Fruit fly (Drosophila melanogaster) whole organism, adult: Measurements from ENCODE around the gene betaTub65B.

Experiments used
- CG11617 ChIP-seq: fragments of 200-800 bp; sonication (Bioruptor generic); optimal IDR thresholded peaks from 2 replicates; lab custom pipeline; 2017; ENCODE audit warnings: mild to moderate bottlenecking, missing biosample characterization, missing genetic modification reagents, missing genetic modification characterization
- CG12768 ChIP-seq: fragments of 200-800 bp; sonication (Bioruptor generic); optimal IDR thresholded peaks from 2 replicates; lab custom pipeline; 2017; ENCODE audit warnings: missing biosample characterization, missing genetic modification characterization, mild to moderate bottlenecking, moderate library complexity, missing genetic modification reagents
- CG14711 ChIP-seq: fragments of 200-800 bp; sonication (Bioruptor generic); optimal IDR thresholded peaks from 2 replicates; lab custom pipeline; 2018; ENCODE audit warnings: missing biosample characterization, mild to moderate bottlenecking, missing genetic modification characterization, moderate library complexity
- CG1620 ChIP-seq: fragments of 200-800 bp; sonication (Bioruptor generic); optimal IDR thresholded peaks from 2 replicates; lab custom pipeline; 2016; ENCODE audit warnings: missing biosample characterization, missing genetic modification characterization
- CG33017 ChIP-seq: fragments of 200-800 bp; sonication (Bioruptor generic); optimal IDR thresholded peaks from 2 replicates; lab custom pipeline; 2018; ENCODE audit warnings: missing biosample characterization, mild to moderate bottlenecking, missing genetic modification characterization, moderate library complexity
- CG5204 ChIP-seq: fragments of 200-800 bp; sonication (Bioruptor generic); optimal IDR thresholded peaks from 2 replicates; lab custom pipeline; 2016; ENCODE audit warnings: missing biosample characterization, missing genetic modification characterization
- CG7045 ChIP-seq: fragments of 200-800 bp; sonication (Bioruptor generic); optimal IDR thresholded peaks from 2 replicates; lab custom pipeline; 2017; ENCODE audit warnings: missing biosample characterization, mild to moderate bottlenecking, missing genetic modification characterization
- CG7101 ChIP-seq: fragments of 200-800 bp; sonication (Bioruptor generic); optimal IDR thresholded peaks from 2 replicates; lab custom pipeline; 2018; ENCODE audit warnings: missing biosample characterization, mild to moderate bottlenecking, missing genetic modification characterization, moderate library complexity
- Clk ChIP-seq: fragments of 200-800 bp; sonication (Bioruptor generic); optimal IDR thresholded peaks from 2 replicates; lab custom pipeline; 2017; ENCODE audit warnings: missing biosample characterization, missing genetic modification characterization
- Crg-1 ChIP-seq: fragments of 200-800 bp; sonication (Bioruptor generic); optimal IDR thresholded peaks from 2 replicates; lab custom pipeline; 2016; ENCODE audit warnings: missing biosample characterization, missing genetic modification characterization
- Hr96 ChIP-seq: fragments of 200-800 bp; sonication (Bioruptor generic); optimal IDR thresholded peaks from 2 replicates; lab custom pipeline; 2016; ENCODE audit warnings: missing biosample characterization, missing genetic modification characterization
- Mnt ChIP-seq: fragments of 200-800 bp; sonication (Bioruptor generic); optimal IDR thresholded peaks from 2 replicates; lab custom pipeline; 2016; ENCODE audit warnings: missing biosample characterization, mild to moderate bottlenecking, missing genetic modification characterization
- bab1 ChIP-seq: fragments of 200-800 bp; sonication (Bioruptor generic); optimal IDR thresholded peaks from 3 replicates; lab custom pipeline; 2019; ENCODE audit warnings: missing biosample characterization, mild to moderate bottlenecking, missing genetic modification characterization, moderate library complexity
- cic ChIP-seq: fragments of 200-800 bp; sonication (Bioruptor generic); optimal IDR thresholded peaks from 2 replicates; lab custom pipeline; 2017; ENCODE audit warnings: missing biosample characterization, mild to moderate bottlenecking, missing genetic modification characterization, moderate library complexity
- cnc ChIP-seq, 2 experiments: fragments of >200 bp; optimal IDR thresholded peaks; 2 replicates each; lab custom pipeline; 2017
- kay ChIP-seq: fragments of 200-800 bp; sonication (Bioruptor generic); peaks from one replicate; lab custom pipeline; 2016; ENCODE audit warnings: missing biosample characterization, missing genetic modification characterization, borderline replicate concordance
- ovo ChIP-seq: fragments of 200-800 bp; sonication (Bioruptor generic); optimal IDR thresholded peaks from 2 replicates; lab custom pipeline; 2016; ENCODE audit warnings: missing biosample characterization, missing genetic modification characterization
- pad ChIP-seq: fragments of 200-800 bp; sonication (Bioruptor generic); optimal IDR thresholded peaks from 3 replicates; lab custom pipeline; 2017; ENCODE audit warnings: missing biosample characterization, missing genetic modification characterization, mild to moderate bottlenecking, moderate library complexity, missing genetic modification reagents
- tj ChIP-seq: fragments of 200-800 bp; sonication (Bioruptor generic); optimal IDR thresholded peaks from 3 replicates; lab custom pipeline; 2017; ENCODE audit warnings: missing biosample characterization, mild to moderate bottlenecking, missing genetic modification characterization, moderate library complexity
- toe ChIP-seq: fragments of 200-800 bp; sonication (Bioruptor generic); optimal IDR thresholded peaks from 2 replicates; lab custom pipeline; 2016; ENCODE audit warnings: missing biosample characterization, missing genetic modification characterization

betaTub65B gene

DNA sequence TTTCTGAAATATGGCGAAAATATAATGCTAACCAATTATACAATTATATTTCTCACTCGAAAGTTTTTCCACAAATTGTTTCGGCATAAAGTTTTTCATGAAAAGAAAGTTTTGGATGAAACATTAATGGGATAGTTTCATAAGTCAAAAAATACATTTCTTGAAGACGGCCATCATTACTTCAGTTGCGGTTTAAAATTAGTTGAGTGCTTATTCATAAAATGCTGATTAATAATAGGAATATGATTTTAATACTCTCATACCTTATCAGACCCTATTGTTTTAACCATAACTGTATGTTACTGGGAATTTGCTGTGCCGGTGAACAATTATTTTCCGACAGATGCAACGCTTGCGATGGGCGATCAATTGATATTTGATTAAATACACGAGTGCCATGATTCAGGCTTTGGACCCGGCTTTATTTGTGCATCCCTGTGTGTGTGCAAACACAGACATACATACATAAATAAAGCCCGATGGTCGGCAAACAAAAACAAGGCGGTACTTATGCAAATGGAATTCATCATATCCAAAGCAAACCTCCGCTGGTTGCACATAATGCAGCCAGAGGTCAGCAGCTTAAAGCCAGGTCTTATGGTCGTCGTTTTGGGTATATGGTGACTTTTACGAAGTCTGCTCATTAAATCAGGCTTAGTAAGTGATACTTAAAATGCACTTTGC is 23.7 kb downstream of the betaTub65B start:
- peak; percentile 71 for TF ChIP-seq kay (GFP tag; lab: Kevin White, UChicago)
- TF ChIP-seq tj (GFP tag; lab: Kevin White, UChicago), result no peak

DNA sequence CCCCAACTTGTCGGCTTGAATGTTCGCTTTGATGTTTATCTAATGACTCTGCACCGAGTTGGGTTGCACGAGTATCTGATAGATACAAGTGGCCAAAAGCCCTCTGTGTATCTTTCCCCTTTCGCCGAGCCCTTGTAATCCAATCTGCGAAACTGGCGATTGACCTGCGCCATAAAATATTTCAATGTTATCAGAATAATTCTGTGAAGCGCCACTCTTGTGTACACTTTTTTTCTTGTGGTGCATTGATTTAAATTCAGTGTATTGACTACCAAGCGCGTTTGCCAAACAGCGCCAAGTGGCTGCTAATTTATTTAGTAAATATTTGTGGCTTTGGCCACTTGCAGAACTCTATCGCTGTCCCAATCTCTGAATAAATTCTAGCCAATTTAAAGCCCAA is 25.7 kb downstream of the betaTub65B start:
- TF ChIP-seq Mnt, result no peak
- TF ChIP-seq pad (GFP tag; lab: Kevin White, UChicago), result no peak
- no peak for TF ChIP-seq Hr96 (GFP tag; lab: Kevin White, UChicago)
- no peak for TF ChIP-seq CG33017 (tag; lab: Kevin White, UChicago)
- no peak for TF ChIP-seq CG14711
- TF ChIP-seq CG7045 (GFP tag; lab: Kevin White, UChicago), result no peak
- TF ChIP-seq CG7101 (tag; lab: Kevin White, UChicago), result no peak
- no peak for TF ChIP-seq CG5204 (GFP tag; lab: Kevin White, UChicago)
- TF ChIP-seq CG1620 (GFP tag; lab: Kevin White, UChicago), result no peak
- no peak for TF ChIP-seq bab1 (GFP tag; lab: Kevin White, UChicago)
- TF ChIP-seq cnc (optimal IDR thresholded peaks at IDR 0.05; lab: Kevin White, UChicago), result no peak
- TF ChIP-seq CG12768 (GFP tag; lab: Kevin White, UChicago), result no peak
- no peak for TF ChIP-seq CG11617 (GFP tag; lab: Kevin White, UChicago)
- TF ChIP-seq toe (GFP tag; lab: Kevin White, UChicago), result no peak
- no peak for TF ChIP-seq tj (GFP tag; lab: Kevin White, UChicago)
- TF ChIP-seq Crg-1 (GFP tag; lab: Kevin White, UChicago), result no peak
- no peak for TF ChIP-seq Clk (GFP tag; lab: Kevin White, UChicago)
- TF ChIP-seq cic (GFP tag; lab: Kevin White, UChicago), result no peak
- no peak for TF ChIP-seq kay (GFP tag; lab: Kevin White, UChicago)
- no peak for TF ChIP-seq ovo (GFP tag; lab: Kevin White, UChicago)

- no peak for TF ChIP-seq CG12768 (GFP tag; lab: Kevin White, UChicago)
- no peak for TF ChIP-seq pad (GFP tag; lab: Kevin White, UChicago)
- TF ChIP-seq tj (GFP tag; lab: Kevin White, UChicago), result no peak
- no peak for TF ChIP-seq toe (GFP tag; lab: Kevin White, UChicago)
- no peak for TF ChIP-seq CG7101 (tag; lab: Kevin White, UChicago)
- no peak for TF ChIP-seq ovo (GFP tag; lab: Kevin White, UChicago)
- TF ChIP-seq Hr96 (GFP tag; lab: Kevin White, UChicago), result no peak
- no peak for TF ChIP-seq cic (GFP tag; lab: Kevin White, UChicago)
- TF ChIP-seq CG1620 (GFP tag; lab: Kevin White, UChicago), result no peak
- TF ChIP-seq CG33017 (tag; lab: Kevin White, UChicago), result no peak
- TF ChIP-seq CG14711, result no peak
- no peak for TF ChIP-seq CG11617 (GFP tag; lab: Kevin White, UChicago)
- TF ChIP-seq Crg-1 (GFP tag; lab: Kevin White, UChicago), result no peak
Observed at dm6 chr3L:6558516-6558915, 28.0 kb downstream of the betaTub65B start.

- TF ChIP-seq CG5204 (GFP tag; lab: Kevin White, UChicago) (no peak), CG14711 (no peak), CG1620 (GFP tag; lab: Kevin White, UChicago) (no peak), Crg-1 (GFP tag; lab: Kevin White, UChicago) (no peak), Hr96 (GFP tag; lab: Kevin White, UChicago) (no peak), CG11617 (GFP tag; lab: Kevin White, UChicago) (no peak), CG12768 (GFP tag; lab: Kevin White, UChicago) (no peak)
Observed at dm6 chr3L:6561052-6561451, 30.5 kb downstream of the betaTub65B start.

DNA sequence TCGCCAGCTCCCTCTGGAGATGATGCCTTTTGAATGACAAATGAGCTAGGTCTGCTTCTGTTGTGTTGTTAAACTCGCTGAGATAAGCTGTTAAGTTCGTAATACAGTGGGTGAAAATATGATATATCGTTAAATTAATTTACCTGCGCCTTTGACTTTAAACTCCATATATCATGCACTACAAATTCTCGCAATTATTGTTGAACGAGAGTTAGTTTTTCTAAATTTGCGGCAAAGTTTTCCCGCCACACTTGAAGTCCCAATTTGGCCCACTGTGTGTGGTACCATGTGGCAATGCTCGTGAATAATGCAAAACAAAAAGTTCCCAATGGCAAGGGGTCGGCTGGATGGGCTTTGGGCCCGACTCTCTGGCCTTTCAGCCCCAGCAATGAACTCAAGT is 46.2 kb downstream of the betaTub65B start:
- no peak for TF ChIP-seq CG1620 (GFP tag; lab: Kevin White, UChicago)
- TF ChIP-seq cnc (optimal IDR thresholded peaks at IDR 0.05; lab: Kevin White, UChicago), result no peak
- TF ChIP-seq CG14711, result no peak
- no peak for TF ChIP-seq CG7045 (GFP tag; lab: Kevin White, UChicago)
- no peak for TF ChIP-seq kay (GFP tag; lab: Kevin White, UChicago)
- TF ChIP-seq Clk (GFP tag; lab: Kevin White, UChicago), result no peak
- no peak for TF ChIP-seq cic (GFP tag; lab: Kevin White, UChicago)
- TF ChIP-seq Mnt, result no peak
- TF ChIP-seq ovo (GFP tag; lab: Kevin White, UChicago), result no peak

DNA sequence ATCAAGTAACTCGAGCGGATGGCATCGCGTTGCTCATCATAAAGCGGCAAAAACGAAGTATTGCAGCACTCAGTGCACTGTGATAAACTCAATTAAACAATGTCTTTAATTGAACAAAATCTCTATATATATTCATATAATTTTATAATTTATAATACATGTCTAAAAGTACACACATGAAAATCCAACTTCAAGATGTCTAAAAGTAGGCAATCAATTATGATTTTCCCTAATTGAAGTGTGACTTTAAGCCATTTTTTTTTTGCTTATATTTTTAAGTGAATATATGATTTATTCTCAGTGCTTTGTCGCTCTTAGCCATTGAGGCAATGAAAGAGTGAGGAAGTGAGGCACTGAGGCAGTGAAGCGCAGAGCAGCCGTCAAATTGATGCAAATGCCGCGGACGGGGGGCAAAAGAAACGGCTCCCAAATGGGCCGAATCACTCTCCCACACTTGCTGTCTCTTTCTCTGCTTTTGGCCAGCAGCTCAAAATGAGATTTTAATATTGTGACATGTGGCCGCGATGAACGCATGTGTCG is 46.9 kb downstream of the betaTub65B start:
- TF ChIP-seq CG5204 (GFP tag; lab: Kevin White, UChicago) (no peak), ovo (GFP tag; lab: Kevin White, UChicago) (no peak), CG11617 (GFP tag; lab: Kevin White, UChicago) (no peak), Hr96 (GFP tag; lab: Kevin White, UChicago) (no peak), pad (GFP tag; lab: Kevin White, UChicago) (no peak), Mnt (no peak), cic (GFP tag; lab: Kevin White, UChicago) (no peak), CG12768 (GFP tag; lab: Kevin White, UChicago) (no peak), CG7101 (tag; lab: Kevin White, UChicago) (no peak), Crg-1 (GFP tag; lab: Kevin White, UChicago) (no peak), Clk (GFP tag; lab: Kevin White, UChicago) (no peak), toe (GFP tag; lab: Kevin White, UChicago) (no peak), CG33017 (tag; lab: Kevin White, UChicago) (no peak), tj (GFP tag; lab: Kevin White, UChicago) (no peak), CG14711 (no peak), CG7045 (GFP tag; lab: Kevin White, UChicago) (no peak)
